Worm (Caenorhabditis elegans) whole organism, L1 larva: Measurements from ENCODE around the gene R105.1.

Source experiments
- C04F5.9 ChIP-seq: sonication (generic microtip); optimal IDR thresholded peaks from 2 replicates; lab custom pipeline; 2016; ENCODE audit warnings: missing genetic modification characterization, missing compliant biosample characterization
- C16A3.4 ChIP-seq: fragments of 150-350 bp; optimal IDR thresholded peaks from 2 replicates; lab custom pipeline; 2014; ENCODE audit warnings: missing biosample characterization, missing genetic modification characterization
- F16B12.6 ChIP-seq: fragments of 150-350 bp; optimal IDR thresholded peaks from 2 replicates; lab custom pipeline; 2014; ENCODE audit warnings: missing biosample characterization, missing genetic modification characterization
- aha-1 ChIP-seq: fragments of 150-350 bp; optimal IDR thresholded peaks from 2 replicates; lab custom pipeline; 2014; ENCODE audit warnings: missing biosample characterization, missing genetic modification characterization
- aly-2 ChIP-seq: fragments of 150-350 bp; optimal IDR thresholded peaks from 2 replicates; lab custom pipeline; 2014; ENCODE audit warnings: missing biosample characterization, missing genetic modification characterization
- ama-1 ChIP-seq: fragments of 150-350 bp; optimal IDR thresholded peaks from 2 replicates; lab custom pipeline; 2014
- blmp-1 ChIP-seq: fragments of 150-350 bp; optimal IDR thresholded peaks from 2 replicates; lab custom pipeline; 2014; ENCODE audit warnings: missing biosample characterization, missing genetic modification characterization
- ceh-8 ChIP-seq: fragments of 200-800 bp; sonication (Bioruptor generic); optimal IDR thresholded peaks from 2 replicates; lab custom pipeline; 2018; ENCODE audit warnings: mild to moderate bottlenecking, missing genetic modification characterization, moderate library complexity, missing compliant biosample characterization
- ceh-90 ChIP-seq: sonication (generic microtip); optimal IDR thresholded peaks from 2 replicates; lab custom pipeline; 2016; ENCODE audit warnings: missing genetic modification characterization, missing compliant biosample characterization
- ces-1 ChIP-seq: fragments of 150-350 bp; optimal IDR thresholded peaks from 2 replicates; lab custom pipeline; 2014; ENCODE audit warnings: missing biosample characterization, missing genetic modification reagents, missing genetic modification characterization
- dpl-1 ChIP-seq, 3 experiments: fragments of 150-350 bp in 2 of 3; sonication (generic microtip) in 1 of 3; optimal IDR thresholded peaks; 2 replicates each; lab custom pipeline; 2014 to 2017; ENCODE audit warnings: missing biosample characterization in 3 of 3, missing genetic modification characterization in 3 of 3, missing genetic modification reagents in 3 of 3
- dsc-1 ChIP-seq: sonication (generic microtip); optimal IDR thresholded peaks from 2 replicates; lab custom pipeline; 2016; ENCODE audit warnings: mild to moderate bottlenecking, missing genetic modification characterization, missing compliant biosample characterization
- efl-3 ChIP-seq: fragments of 200-800 bp; sonication (Bioruptor generic); optimal IDR thresholded peaks from 2 replicates; lab custom pipeline; 2018; ENCODE audit warnings: mild to moderate bottlenecking, missing genetic modification characterization, missing compliant biosample characterization
- egl-13 ChIP-seq: sonication (generic microtip); optimal IDR thresholded peaks from 2 replicates; lab custom pipeline; 2016; ENCODE audit warnings: missing genotype, missing genetic modification reagents, missing genetic modification characterization, missing compliant biosample characterization
- egl-27 ChIP-seq, 2 experiments: fragments of 150-350 bp in 1 of 2; sonication (generic microtip); optimal IDR thresholded peaks; 3 replicates each; lab custom pipeline; 2017 to 2018; ENCODE audit warnings: missing biosample characterization in 2 of 2, missing genetic modification characterization in 2 of 2, missing genetic modification reagents in 2 of 2
- elt-2 ChIP-seq: sonication (generic microtip); optimal IDR thresholded peaks from 2 replicates; lab custom pipeline; 2016; ENCODE audit warnings: missing genetic modification characterization, mild to moderate bottlenecking, inconsistent platforms, missing compliant biosample characterization, missing genetic modification reagents
- elt-3 ChIP-seq, 6 experiments: fragments of 150-350 bp in 1 of 6; sonication (generic microtip); optimal IDR thresholded peaks; 2 replicates each; lab custom pipeline; 2017 to 2018; ENCODE audit warnings: missing biosample characterization in 6 of 6, missing genetic modification characterization in 6 of 6, inconsistent platforms in 1 of 6
- ets-5 ChIP-seq: fragments of 200-800 bp; sonication (Bioruptor generic); IDR thresholded peaks from 2 replicates; pipeline ENCODE4 v1.3.6; 2022; ENCODE audit warnings: missing genetic modification characterization, missing compliant biosample characterization
- fkh-10 ChIP-seq: sonication (generic microtip); optimal IDR thresholded peaks from 2 replicates; lab custom pipeline; 2017; ENCODE audit warnings: missing biosample characterization, missing genetic modification reagents, missing genetic modification characterization
- fkh-4 ChIP-seq: sonication (generic microtip); optimal IDR thresholded peaks from 2 replicates; lab custom pipeline; 2016; ENCODE audit warnings: missing compliant biosample characterization, missing genetic modification characterization, borderline replicate concordance
- fkh-8 ChIP-seq: sonication (generic microtip); optimal IDR thresholded peaks from 2 replicates; lab custom pipeline; 2016; ENCODE audit warnings: mild to moderate bottlenecking, missing genetic modification characterization, missing compliant biosample characterization
- fos-1 ChIP-seq: fragments of 150-350 bp; optimal IDR thresholded peaks from 2 replicates; lab custom pipeline; 2014; ENCODE audit warnings: missing biosample characterization, missing genetic modification characterization
- lin-14 ChIP-seq: fragments of 200-800 bp; sonication (Bioruptor generic); optimal IDR thresholded peaks from 2 replicates; lab custom pipeline; 2018; ENCODE audit warnings: mild to moderate bottlenecking, missing genetic modification characterization, moderate library complexity, missing compliant biosample characterization
- lin-15B ChIP-seq: fragments of 150-350 bp; sonication (generic microtip); optimal IDR thresholded peaks from 3 replicates; lab custom pipeline; 2014; ENCODE audit warnings: missing biosample characterization, missing genetic modification characterization
- lin-39 ChIP-seq: fragments of 150-350 bp; optimal IDR thresholded peaks from 2 replicates; lab custom pipeline; 2014; ENCODE audit warnings: missing biosample characterization, missing genetic modification reagents, missing genetic modification characterization
- lsy-2 ChIP-seq, 2 experiments: fragments of 150-350 bp; optimal IDR thresholded peaks; 2 replicates each; lab custom pipeline; 2014; ENCODE audit warnings: missing biosample characterization in 2 of 2, missing genetic modification characterization in 2 of 2
- mab-9 ChIP-seq: fragments of 200-800 bp; sonication (Bioruptor generic); IDR thresholded peaks from 2 replicates; pipeline ENCODE4 v1.3.6; 2022; ENCODE audit warnings: missing genetic modification reagents, missing genetic modification characterization, missing compliant biosample characterization
- mdl-1 ChIP-seq, 2 experiments: fragments of 150-350 bp; optimal IDR thresholded peaks; 2 replicates each; lab custom pipeline; 2014 to 2017; ENCODE audit warnings: missing biosample characterization in 2 of 2, missing genetic modification characterization in 2 of 2, inconsistent platforms in 1 of 2
- mef-2 ChIP-seq: fragments of 150-350 bp; optimal IDR thresholded peaks from 2 replicates; lab custom pipeline; 2014; ENCODE audit warnings: missing biosample characterization, missing genetic modification characterization
- nhr-11 ChIP-seq: fragments of 150-350 bp; optimal IDR thresholded peaks from 2 replicates; lab custom pipeline; 2014; ENCODE audit warnings: missing biosample characterization, missing genetic modification characterization
- nhr-12 ChIP-seq: sonication (generic microtip); optimal IDR thresholded peaks from 2 replicates; lab custom pipeline; 2017; ENCODE audit warnings: missing biosample characterization, missing genetic modification characterization
- nhr-47 ChIP-seq: sonication (generic microtip); optimal IDR thresholded peaks from 2 replicates; lab custom pipeline; 2016; ENCODE audit warnings: mild to moderate bottlenecking, missing genetic modification characterization, moderate library complexity, missing compliant biosample characterization
- nhr-71 ChIP-seq: sonication (generic microtip); optimal IDR thresholded peaks from 2 replicates; lab custom pipeline; 2016; ENCODE audit warnings: mild to moderate bottlenecking, missing genetic modification characterization, moderate library complexity, missing compliant biosample characterization
- nhr-76 ChIP-seq: sonication (generic microtip); optimal IDR thresholded peaks from 2 replicates; lab custom pipeline; 2017; ENCODE audit warnings: missing biosample characterization, missing genetic modification characterization
- nhr-77 ChIP-seq: fragments of 150-350 bp; optimal IDR thresholded peaks from 2 replicates; lab custom pipeline; 2014; ENCODE audit warnings: missing biosample characterization, missing genetic modification characterization
- nhr-84 ChIP-seq: sonication (generic microtip); optimal IDR thresholded peaks from 2 replicates; lab custom pipeline; 2017; ENCODE audit warnings: missing biosample characterization, missing genetic modification characterization
- nhr-90 ChIP-seq: sonication (generic microtip); optimal IDR thresholded peaks from 2 replicates; lab custom pipeline; 2016; ENCODE audit warnings: mild to moderate bottlenecking, missing genetic modification characterization, missing compliant biosample characterization; ENCODE audit not compliant: poor library complexity
- pag-3 ChIP-seq: sonication (generic microtip); optimal IDR thresholded peaks from 2 replicates; lab custom pipeline; 2017; ENCODE audit warnings: missing genetic modification characterization, mild to moderate bottlenecking, missing compliant biosample characterization, antibody characterized with exemption, borderline replicate concordance; ENCODE audit not compliant: insufficient read depth
- pax-3 ChIP-seq: fragments of 200-800 bp; sonication (Bioruptor generic); optimal IDR thresholded peaks from 2 replicates; lab custom pipeline; 2018; ENCODE audit warnings: mild to moderate bottlenecking, missing genetic modification characterization, moderate library complexity, missing compliant biosample characterization
- pqm-1 ChIP-seq: sonication (generic microtip); optimal IDR thresholded peaks from 3 replicates; lab custom pipeline; 2017; ENCODE audit warnings: missing biosample characterization, missing genetic modification characterization
- skn-1 ChIP-seq: fragments of 150-350 bp; optimal IDR thresholded peaks from 2 replicates; lab custom pipeline; 2014; ENCODE audit warnings: missing biosample characterization, missing genetic modification characterization
- snpc-4 ChIP-seq: fragments of 150-350 bp; optimal IDR thresholded peaks from 2 replicates; lab custom pipeline; 2014; ENCODE audit warnings: missing biosample characterization, missing genetic modification characterization
- snu-23 ChIP-seq: sonication (generic microtip); optimal IDR thresholded peaks from 2 replicates; lab custom pipeline; 2016; ENCODE audit warnings: missing genetic modification characterization, missing compliant biosample characterization
- sptf-1 ChIP-seq: fragments of 150-350 bp; optimal IDR thresholded peaks from 2 replicates; lab custom pipeline; 2014; ENCODE audit warnings: missing biosample characterization, missing genetic modification characterization
- tbx-2 ChIP-seq: sonication (generic microtip); optimal IDR thresholded peaks from 2 replicates; lab custom pipeline; 2016; ENCODE audit warnings: missing genetic modification characterization, missing compliant biosample characterization
- tlp-1 ChIP-seq: fragments of 150-350 bp; optimal IDR thresholded peaks from 2 replicates; lab custom pipeline; 2014; ENCODE audit warnings: missing biosample characterization, missing genetic modification characterization
- unc-86 ChIP-seq: sonication (generic microtip); optimal IDR thresholded peaks from 2 replicates; lab custom pipeline; 2016; ENCODE audit warnings: missing genetic modification characterization, missing compliant biosample characterization
- xbp-1 ChIP-seq: sonication (generic microtip); optimal IDR thresholded peaks from 2 replicates; lab custom pipeline; 2016; ENCODE audit warnings: missing genetic modification characterization, missing compliant biosample characterization
- zip-4 ChIP-seq: fragments of 200-800 bp; sonication (Bioruptor generic); optimal IDR thresholded peaks from 2 replicates; lab custom pipeline; 2018; ENCODE audit warnings: mild to moderate bottlenecking, missing genetic modification characterization, moderate library complexity, missing compliant biosample characterization
- ztf-11 ChIP-seq, 2 experiments: sonication (generic microtip); optimal IDR thresholded peaks; 2 replicates each; lab custom pipeline; 2016 to 2017; ENCODE audit warnings: missing genetic modification characterization in 2 of 2, missing biosample characterization in 1 of 2, missing compliant biosample characterization in 1 of 2
- ztf-4 ChIP-seq: fragments of 150-350 bp; optimal IDR thresholded peaks from 2 replicates; lab custom pipeline; 2014; ENCODE audit warnings: missing biosample characterization, missing genetic modification characterization

R105.1 gene

DNA sequence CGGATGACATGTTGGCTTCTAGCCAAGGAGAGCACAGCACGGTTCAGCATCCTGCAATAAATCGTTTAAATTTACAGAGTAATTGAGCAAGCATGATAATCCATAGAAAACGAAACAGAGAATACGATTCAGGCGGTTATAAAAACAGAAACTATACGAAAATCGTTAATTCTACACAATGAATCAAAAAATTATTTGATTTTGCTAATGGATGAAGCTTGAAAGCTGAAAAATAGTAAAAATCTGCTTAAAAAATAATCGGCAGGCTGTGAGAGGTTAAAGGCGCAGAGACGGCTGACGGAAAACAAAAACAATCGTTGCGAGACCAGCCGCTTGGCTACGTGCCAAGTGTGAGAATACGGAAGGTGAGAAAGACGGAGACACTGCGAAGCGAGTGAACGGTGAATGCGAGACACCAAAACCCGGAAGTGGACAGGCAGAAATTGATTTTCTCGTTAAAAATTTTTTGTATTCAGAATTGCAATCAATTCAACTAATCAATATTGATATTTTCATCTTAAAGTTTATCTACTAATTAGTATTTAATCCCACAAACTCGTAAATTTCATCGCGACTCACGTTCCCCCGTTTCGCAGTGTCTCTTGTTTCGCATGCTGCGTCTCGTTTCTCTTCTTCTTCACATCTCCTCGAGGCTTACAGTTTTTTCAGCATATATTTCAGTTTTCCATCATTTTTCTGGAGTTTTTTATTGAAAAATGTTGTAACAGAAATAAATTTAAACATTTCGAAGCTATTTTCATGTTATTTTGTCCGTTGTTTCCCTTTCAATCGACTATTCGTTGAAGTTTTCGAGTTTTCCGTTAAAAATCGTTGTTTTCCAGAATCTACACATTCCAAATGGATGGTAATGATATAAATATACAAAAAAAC, 26.9 kb downstream of the R105.1 start, which contains the start of the genes F29B9.11 and jmjd-1.2 (continued):
- TF ChIP-seq lin-14 (GFP tag; lab: Kevin White, UChicago) (peak; percentile 95), nhr-84 (tag; lab: Kevin White, UChicago) (peak; percentile 27), fos-1 (tag; lab: Kevin White, UChicago) (peak; percentile 79), xbp-1 (tag; lab: Kevin White, UChicago) (peak; percentile 95), mab-9 (peak; percentile 78), snpc-4 (peak; percentile 33), F16B12.6 (tag; lab: Kevin White, UChicago) (peak; percentile 29), C04F5.9 (tag; lab: Kevin White, UChicago) (peak; percentile 79), dpl-1 (GFP tag; optimal IDR thresholded peaks at IDR 0.05; lab: Kevin White, UChicago) (peak; percentile 72 to 78 (median 77)), pqm-1 (tag; lab: Kevin White, UChicago) (no peak), dsc-1 (peak; percentile 94), ceh-8 (GFP tag; lab: Kevin White, UChicago) (peak; percentile 42), snu-23 (GFP tag; lab: Kevin White, UChicago) (peak; percentile 97), lin-15B (tag; lab: Kevin White, UChicago) (peak; percentile 79), zip-4 (GFP tag; lab: Kevin White, UChicago) (peak; percentile 53), unc-86 (peak; percentile 94), tlp-1 (tag; lab: Kevin White, UChicago) (no peak), pag-3 (no peak), nhr-11 (tag; lab: Kevin White, UChicago) (peak; percentile 80), ztf-4 (peak; percentile 79), nhr-47 (tag; lab: Kevin White, UChicago) (peak; percentile 96), tbx-2 (tag; lab: Kevin White, UChicago) (peak; percentile 98), nhr-77 (tag; lab: Kevin White, UChicago) (peak; percentile 68), fkh-4 (tag; lab: Kevin White, UChicago) (peak; percentile 81), sptf-1 (tag; lab: Kevin White, UChicago) (no peak), blmp-1 (tag; lab: Kevin White, UChicago) (peak; percentile 60), egl-27 (tag; optimal IDR thresholded peaks at IDR 0.05; lab: Kevin White, UChicago) (peak in 1 of 2 experiments; percentile 15), ets-5 (GFP tag; lab: Robert Waterston, UW) (no peak), C16A3.4 (tag; lab: Kevin White, UChicago) (peak; percentile 80), efl-3 (peak; percentile 15), pax-3 (tag; lab: Kevin White, UChicago) (peak; percentile 98), egl-13 (tag; lab: Kevin White, UChicago) (peak; percentile 95), mef-2 (tag; lab: Kevin White, UChicago) (no peak), ztf-11 (tag; optimal IDR thresholded peaks at IDR 0.05; lab: Kevin White, UChicago) (peak in 1 of 2 experiments; percentile 91), nhr-71 (tag; lab: Kevin White, UChicago) (peak; percentile 98), elt-2 (tag; lab: Kevin White, UChicago) (peak; percentile 82), nhr-90 (peak; percentile 97), lsy-2 (tag; optimal IDR thresholded peaks at IDR 0.05; lab: Kevin White, UChicago) (peak; percentile 93), aly-2 (tag; lab: Kevin White, UChicago) (peak; percentile 76), nhr-12 (tag; lab: Kevin White, UChicago) (no peak), fkh-8 (peak; percentile 99), mdl-1 (tag; optimal IDR thresholded peaks at IDR 0.05; lab: Kevin White, UChicago) (peak in 1 of 2 experiments; percentile 72), fkh-10 (GFP tag; lab: Kevin White, UChicago) (peak; percentile 85), ces-1 (no peak), nhr-76 (no peak), aha-1 (tag; lab: Kevin White, UChicago) (peak; percentile 89), elt-3 (tag; optimal IDR thresholded peaks at IDR 0.05; lab: Kevin White, UChicago) (peak in 2 of 6 experiments; percentile 31 to 51), ama-1 (lab: Kevin White, UChicago) (peak; percentile 57), lin-39 (tag; lab: Kevin White, UChicago) (peak; percentile 73), skn-1 (tag; lab: Kevin White, UChicago) (peak; percentile 79), ceh-90 (peak; percentile 78)
